Worm (Caenorhabditis elegans) whole organism, young adult: ENCODE data around the gene hlh-8.

ENCODE experiments used
- B0035.1 ChIP-seq: sonication (generic microtip); optimal IDR thresholded peaks from 2 replicates; lab custom pipeline; 2016; ENCODE audit warnings: missing genetic modification characterization, mild to moderate bottlenecking, missing compliant biosample characterization, missing genotype, missing genetic modification reagents
- B0261.1 ChIP-seq: sonication (generic microtip); optimal IDR thresholded peaks from 2 replicates; lab custom pipeline; 2016; ENCODE audit warnings: mild to moderate bottlenecking, missing genetic modification characterization, moderate library complexity, missing compliant biosample characterization
- C17E4.6 ChIP-seq: fragments of 200-800 bp; sonication (Bioruptor generic); IDR thresholded peaks from 2 replicates; pipeline ENCODE4 v1.3.6; 2022; ENCODE audit warnings: missing genetic modification reagents, missing genetic modification characterization, missing compliant biosample characterization
- F10E7.11 ChIP-seq: sonication (generic microtip); optimal IDR thresholded peaks from 2 replicates; lab custom pipeline; 2017; ENCODE audit warnings: mild to moderate bottlenecking, missing genetic modification characterization, moderate library complexity, missing compliant biosample characterization
- F23B12.7 ChIP-seq: sonication (generic microtip); optimal IDR thresholded peaks from 2 replicates; lab custom pipeline; 2017; ENCODE audit warnings: missing genetic modification characterization, mild to moderate bottlenecking, missing compliant biosample characterization, antibody characterized with exemption, moderate library complexity; ENCODE audit not compliant: insufficient read depth
- F49E8.2 ChIP-seq: sonication (generic microtip); optimal IDR thresholded peaks from 3 replicates; lab custom pipeline; 2017; ENCODE audit warnings: missing genetic modification characterization, mild to moderate bottlenecking, missing compliant biosample characterization, antibody characterized with exemption, moderate library complexity; ENCODE audit not compliant: insufficient read depth
- F57A8.1 ChIP-seq: fragments of 200-800 bp; sonication (Bioruptor generic); optimal IDR thresholded peaks from 2 replicates; lab custom pipeline; 2018; ENCODE audit warnings: mild to moderate bottlenecking, missing genetic modification characterization, moderate library complexity, missing compliant biosample characterization
- K12H6.12 ChIP-seq: fragments of 200-800 bp; sonication (Bioruptor generic); optimal IDR thresholded peaks from 2 replicates; lab custom pipeline; 2018; ENCODE audit warnings: mild to moderate bottlenecking, missing genetic modification characterization, missing compliant biosample characterization
- T07F8.4 ChIP-seq: sonication (generic microtip); optimal IDR thresholded peaks from 2 replicates; lab custom pipeline; 2016; ENCODE audit warnings: mild to moderate bottlenecking, missing genetic modification characterization, moderate library complexity, missing compliant biosample characterization
- Y79H2A.3 ChIP-seq: fragments of 200-800 bp; sonication (Bioruptor generic); conservative IDR thresholded peaks from 2 replicates; pipeline ENCODE4 v1.3.6; 2022; ENCODE audit warnings: missing genetic modification reagents, missing genetic modification characterization, missing compliant biosample characterization
- ZK185.1 ChIP-seq: sonication (generic microtip); optimal IDR thresholded peaks from 2 replicates; lab custom pipeline; 2016; ENCODE audit warnings: mild to moderate bottlenecking, missing genetic modification characterization, missing compliant biosample characterization; ENCODE audit not compliant: poor library complexity, severe bottlenecking
- aptf-3 ChIP-seq: fragments of 200-800 bp; sonication (Bioruptor generic); IDR thresholded peaks from 2 replicates; pipeline ENCODE4 v1.3.6; 2022; ENCODE audit warnings: missing genetic modification characterization, missing compliant biosample characterization
- attf-3 ChIP-seq: fragments of 200-800 bp; sonication (Bioruptor generic); conservative IDR thresholded peaks from 2 replicates; pipeline ENCODE4 v1.3.6; 2022; ENCODE audit warnings: missing genetic modification reagents, missing genetic modification characterization, missing compliant biosample characterization
- bed-2 ChIP-seq: fragments of 200-800 bp; sonication (Bioruptor generic); IDR thresholded peaks from 2 replicates; pipeline ENCODE4 v1.3.6; 2022; ENCODE audit warnings: missing genetic modification reagents, missing genetic modification characterization, missing compliant biosample characterization
- ccch-3 ChIP-seq: fragments of 200-800 bp; sonication (Bioruptor generic); optimal IDR thresholded peaks from 2 replicates; lab custom pipeline; 2018; ENCODE audit warnings: mild to moderate bottlenecking, missing genetic modification characterization, missing compliant biosample characterization
- cebp-1 ChIP-seq, 2 experiments: fragments of 200-800 bp in 1 of 2; sonication (Bioruptor generic) in 1 of 2; sonication (generic microtip) in 1 of 2; IDR thresholded peaks in 1 of 2; optimal IDR thresholded peaks in 1 of 2; 2 replicates each; pipeline versions ENCODE4 v1.3.6 to Lab custom; 2017 to 2022; ENCODE audit warnings: missing compliant biosample characterization in 2 of 2, missing genetic modification characterization in 2 of 2, mild to moderate bottlenecking in 1 of 2, missing genetic modification reagents in 1 of 2, moderate library complexity in 1 of 2
- ceh-58 ChIP-seq: fragments of 200-800 bp; sonication (Bioruptor generic); IDR thresholded peaks from 2 replicates; pipeline ENCODE4 v1.3.6; 2022; ENCODE audit warnings: missing genetic modification characterization, missing compliant biosample characterization
- ceh-79 ChIP-seq: sonication (generic microtip); optimal IDR thresholded peaks from 2 replicates; lab custom pipeline; 2017; ENCODE audit warnings: mild to moderate bottlenecking, missing genetic modification characterization, missing compliant biosample characterization
- die-1 ChIP-seq: sonication (generic microtip); optimal IDR thresholded peaks from 2 replicates; lab custom pipeline; 2016; ENCODE audit warnings: missing genotype, mild to moderate bottlenecking, missing genetic modification characterization, missing compliant biosample characterization
- dox-1 ChIP-seq: fragments of 200-800 bp; sonication (Bioruptor generic); IDR thresholded peaks from 2 replicates; pipeline ENCODE4 v1.3.6; 2022; ENCODE audit warnings: missing genetic modification reagents, missing genetic modification characterization, missing compliant biosample characterization
- efl-1 ChIP-seq: fragments of 150-350 bp; optimal IDR thresholded peaks from 2 replicates; lab custom pipeline; 2014; ENCODE audit warnings: missing biosample characterization, missing genetic modification reagents, missing genetic modification characterization
- gei-17 ChIP-seq: fragments of 200-800 bp; sonication (Bioruptor generic); optimal IDR thresholded peaks from 2 replicates; lab custom pipeline; 2018; ENCODE audit warnings: mild to moderate bottlenecking, missing genetic modification characterization, missing compliant biosample characterization
- him-1 ChIP-seq: sonication (generic microtip); optimal IDR thresholded peaks from 2 replicates; lab custom pipeline; 2016; ENCODE audit warnings: missing genotype, missing genetic modification reagents, missing genetic modification characterization, missing compliant biosample characterization
- hlh-12 ChIP-seq: sonication (generic microtip); optimal IDR thresholded peaks from 2 replicates; lab custom pipeline; 2016; ENCODE audit warnings: missing genetic modification characterization, missing compliant biosample characterization
- hmg-1.2 ChIP-seq: fragments of 200-800 bp; sonication (Bioruptor generic); IDR thresholded peaks from 2 replicates; pipeline ENCODE4 v1.3.6; 2022; ENCODE audit warnings: missing genetic modification reagents, missing genetic modification characterization, missing compliant biosample characterization
- hmg-20 ChIP-seq: fragments of 200-800 bp; sonication (Bioruptor generic); IDR thresholded peaks from 2 replicates; pipeline ENCODE4 v1.3.6; 2022; ENCODE audit warnings: missing genetic modification reagents, missing genetic modification characterization, missing compliant biosample characterization
- hsf-1 ChIP-seq: fragments of 200-800 bp; sonication (Bioruptor generic); IDR thresholded peaks from 2 replicates; pipeline ENCODE4 v1.3.6; 2022; ENCODE audit warnings: missing genetic modification reagents, missing genetic modification characterization, missing compliant biosample characterization
- lin-26 ChIP-seq: fragments of 200-800 bp; sonication (Bioruptor generic); IDR thresholded peaks from 2 replicates; pipeline ENCODE4 v1.3.6; 2022; ENCODE audit warnings: missing genetic modification reagents, missing genetic modification characterization, missing compliant biosample characterization
- lin-35 ChIP-seq, 3 experiments: fragments of 150-350 bp in 2 of 3; sonication (generic microtip) in 1 of 3; optimal IDR thresholded peaks; 2 replicates each; lab custom pipeline; 2014 to 2018; ENCODE audit warnings: missing biosample characterization in 3 of 3, missing genetic modification characterization in 3 of 3, missing genetic modification reagents in 3 of 3
- lin-40 ChIP-seq: sonication (generic microtip); optimal IDR thresholded peaks from 2 replicates; lab custom pipeline; 2016; ENCODE audit warnings: missing genetic modification characterization, mild to moderate bottlenecking, missing compliant biosample characterization, missing genotype, missing genetic modification reagents
- madf-8 ChIP-seq: fragments of 200-800 bp; sonication (Bioruptor generic); conservative IDR thresholded peaks from 2 replicates; pipeline ENCODE4 v1.3.6; 2022; ENCODE audit warnings: missing genetic modification reagents, missing genetic modification characterization, missing compliant biosample characterization
- mes-4 ChIP-seq: sonication (generic microtip); optimal IDR thresholded peaks from 2 replicates; lab custom pipeline; 2016; ENCODE audit warnings: missing genotype, missing genetic modification characterization, missing compliant biosample characterization
- mxl-1 ChIP-seq: sonication (generic microtip); optimal IDR thresholded peaks from 2 replicates; lab custom pipeline; 2016; ENCODE audit warnings: missing genetic modification characterization, missing compliant biosample characterization
- nfya-2 ChIP-seq: fragments of 200-800 bp; sonication (Bioruptor generic); IDR thresholded peaks from 2 replicates; pipeline ENCODE4 v1.3.6; 2022; ENCODE audit warnings: missing genetic modification reagents, missing genetic modification characterization, missing compliant biosample characterization
- nhr-179 ChIP-seq: sonication (generic microtip); optimal IDR thresholded peaks from 2 replicates; lab custom pipeline; 2016; ENCODE audit warnings: mild to moderate bottlenecking, missing genetic modification characterization, missing compliant biosample characterization
- nhr-27 ChIP-seq: fragments of 200-800 bp; sonication (Bioruptor generic); optimal IDR thresholded peaks from 2 replicates; lab custom pipeline; 2018; ENCODE audit warnings: mild to moderate bottlenecking, missing genetic modification characterization, moderate library complexity, missing compliant biosample characterization
- pha-4 ChIP-seq: fragments of 150-350 bp; sonication (generic microtip); optimal IDR thresholded peaks from 2 replicates; lab custom pipeline; 2014; ENCODE audit warnings: missing biosample characterization, missing genetic modification reagents, missing genetic modification characterization
- rec-8 ChIP-seq, 2 experiments: sonication (generic microtip); optimal IDR thresholded peaks; 2 replicates each; lab custom pipeline; 2016; ENCODE audit warnings: mild to moderate bottlenecking in 2 of 2, missing genetic modification characterization in 2 of 2, missing genetic modification reagents in 2 of 2, missing genotype in 2 of 2, missing biosample characterization in 1 of 2, missing compliant biosample characterization in 1 of 2, moderate library complexity in 1 of 2
- rpc-1 ChIP-seq, 2 experiments: fragments of 150-350 bp in 1 of 2; sonication (generic microtip) in 1 of 2; optimal IDR thresholded peaks; 2 replicates each; lab custom pipeline; 2014 to 2018; ENCODE audit warnings: missing biosample characterization in 1 of 2, missing genetic modification characterization in 1 of 2, missing genetic modification reagents in 1 of 2, missing genotype in 1 of 2
- sea-2 ChIP-seq: fragments of 200-800 bp; sonication (Bioruptor generic); IDR thresholded peaks from 2 replicates; pipeline ENCODE4 v1.3.6; 2022; ENCODE audit warnings: missing genetic modification characterization, missing compliant biosample characterization
- snpc-1.1 ChIP-seq: sonication (generic microtip); optimal IDR thresholded peaks from 2 replicates; lab custom pipeline; 2017; ENCODE audit warnings: missing genetic modification characterization, mild to moderate bottlenecking, missing compliant biosample characterization, antibody characterized with exemption, moderate library complexity, missing genotype, missing genetic modification reagents; ENCODE audit not compliant: insufficient read depth
- snpc-4 ChIP-seq, 5 experiments: fragments of 150-350 bp in 1 of 5; sonication (generic microtip) in 4 of 5; optimal IDR thresholded peaks; 2 replicates each; lab custom pipeline; 2014 to 2018; ENCODE audit warnings: missing genetic modification characterization in 5 of 5, missing biosample characterization in 3 of 5, antibody characterized with exemption in 2 of 5, mild to moderate bottlenecking in 2 of 5, missing compliant biosample characterization in 2 of 5, missing genotype in 2 of 5, moderate library complexity in 2 of 5, missing genetic modification reagents in 1 of 5
- tbx-9 ChIP-seq: sonication (generic microtip); optimal IDR thresholded peaks from 2 replicates; lab custom pipeline; 2016; ENCODE audit warnings: borderline replicate concordance, missing genetic modification characterization, inconsistent platforms, missing compliant biosample characterization
- xnd-1 ChIP-seq: sonication (generic microtip); optimal IDR thresholded peaks from 2 replicates; lab custom pipeline; 2016; ENCODE audit warnings: missing genotype, missing genetic modification reagents, missing genetic modification characterization, missing compliant biosample characterization
- zfh-2 ChIP-seq: fragments of 200-800 bp; sonication (Bioruptor generic); conservative IDR thresholded peaks from 2 replicates; pipeline ENCODE4 v1.3.6; 2022; ENCODE audit warnings: missing genetic modification reagents, missing genetic modification characterization, missing compliant biosample characterization
- ztf-3 ChIP-seq: fragments of 200-800 bp; sonication (Bioruptor generic); optimal IDR thresholded peaks from 2 replicates; lab custom pipeline; 2018; ENCODE audit warnings: mild to moderate bottlenecking, missing genetic modification characterization, missing compliant biosample characterization

Gene hlh-8

ce11 chrX:8156502-8156901 lies 40.2 kb downstream of the hlh-8 start (continued):
- TF ChIP-seq K12H6.12 (tag; lab: Kevin White, UChicago) (no peak), rec-8 (tag; optimal IDR thresholded peaks at IDR 0.05; lab: Kevin White, UChicago) (peak in 1 of 2 experiments; percentile 2), B0261.1 (tag; lab: Kevin White, UChicago) (peak; percentile 86), aptf-3 (GFP tag; lab: Robert Waterston, UW) (no peak), F10E7.11 (tag; lab: Kevin White, UChicago) (no peak), ceh-58 (GFP tag; lab: Robert Waterston, UW) (no peak), ceh-79 (tag; lab: Kevin White, UChicago) (no peak), gei-17 (GFP tag; lab: Kevin White, UChicago) (no peak), tbx-9 (tag; lab: Kevin White, UChicago) (no peak), attf-3 (GFP tag; lab: Robert Waterston, UW) (0 out of 2 replicates have a peak, but pooled peaks have one; percentile 18), hmg-20 (0 out of 2 replicates have a peak, but pooled peaks have one; percentile 51), snpc-1.1 (peak; percentile 38), madf-8 (GFP tag; lab: Robert Waterston, UW) (no peak), him-1 (tag; lab: Kevin White, UChicago) (peak; percentile 68), B0035.1 (tag; lab: Kevin White, UChicago) (no peak), cebp-1 (GFP tag; IDR thresholded peaks at IDR 0.05; lab: Robert Waterston, UW) (no peak), cebp-1 (tag; optimal IDR thresholded peaks at IDR 0.05; lab: Kevin White, UChicago) (peak; percentile 53), lin-40 (no peak), die-1 (tag; lab: Kevin White, UChicago) (peak; percentile 69), sea-2 (GFP tag; lab: Robert Waterston, UW) (no peak), T07F8.4 (no peak), ccch-3 (GFP tag; lab: Kevin White, UChicago) (no peak), mes-4 (no peak), F57A8.1 (GFP tag; lab: Kevin White, UChicago) (no peak), nhr-179 (tag; lab: Kevin White, UChicago) (no peak), ztf-3 (GFP tag; lab: Kevin White, UChicago) (no peak), nhr-27 (tag; lab: Kevin White, UChicago) (no peak), C17E4.6 (GFP tag; lab: Robert Waterston, UW) (no peak), efl-1 (GFP tag; lab: Kevin White, UChicago) (no peak), lin-26 (peak; percentile 78), hmg-1.2 (peak; percentile 71), lin-35 (GFP tag; optimal IDR thresholded peaks at IDR 0.05; lab: Kevin White, UChicago) (no peak), F23B12.7 (no peak), rpc-1 (optimal IDR thresholded peaks at IDR 0.05; lab: Kevin White, UChicago) (peak; percentile 62), rpc-1 (tag; optimal IDR thresholded peaks at IDR 0.05; lab: Kevin White, UChicago) (peak; percentile 83), snpc-4 (GFP tag; optimal IDR thresholded peaks at IDR 0.05; lab: Kevin White, UChicago) (peak; percentile 67), snpc-4 (tag; optimal IDR thresholded peaks at IDR 0.05; lab: Kevin White, UChicago) (peak in 2 of 4 experiments; percentile 35 to 44), xnd-1 (tag; lab: Kevin White, UChicago) (no peak), ZK185.1 (tag; lab: Kevin White, UChicago) (peak; percentile 70), bed-2 (GFP tag; lab: Robert Waterston, UW) (no peak), mxl-1 (tag; lab: Kevin White, UChicago) (no peak), nfya-2 (GFP tag; lab: Robert Waterston, UW) (no peak), zfh-2 (GFP tag; lab: Robert Waterston, UW) (no peak), hsf-1 (GFP tag; lab: Robert Waterston, UW) (no peak), dox-1 (GFP tag; lab: Robert Waterston, UW) (no peak), F49E8.2 (tag; lab: Kevin White, UChicago) (no peak), hlh-12 (tag; lab: Kevin White, UChicago) (no peak), pha-4 (tag; lab: Kevin White, UChicago) (no peak), Y79H2A.3 (GFP tag; lab: Robert Waterston, UW) (no peak)
